Fruit fly (Drosophila melanogaster) whole organism, adult: ENCODE measurements around the gene smp-30.
A peak's percentile ranks its signal among the peaks of the same experiment; 100 is the strongest.

Experiments used
- CG11617 ChIP-seq: fragments of 200-800 bp; sonication (Bioruptor generic); optimal IDR thresholded peaks from 2 replicates; lab custom pipeline; 2017; ENCODE audit warnings: mild to moderate bottlenecking, missing biosample characterization, missing genetic modification reagents, missing genetic modification characterization
- CG12768 ChIP-seq: fragments of 200-800 bp; sonication (Bioruptor generic); optimal IDR thresholded peaks from 2 replicates; lab custom pipeline; 2017; ENCODE audit warnings: missing biosample characterization, missing genetic modification characterization, mild to moderate bottlenecking, moderate library complexity, missing genetic modification reagents
- CG14711 ChIP-seq: fragments of 200-800 bp; sonication (Bioruptor generic); optimal IDR thresholded peaks from 2 replicates; lab custom pipeline; 2018; ENCODE audit warnings: missing biosample characterization, mild to moderate bottlenecking, missing genetic modification characterization, moderate library complexity
- CG1620 ChIP-seq: fragments of 200-800 bp; sonication (Bioruptor generic); optimal IDR thresholded peaks from 2 replicates; lab custom pipeline; 2016; ENCODE audit warnings: missing biosample characterization, missing genetic modification characterization
- CG33017 ChIP-seq: fragments of 200-800 bp; sonication (Bioruptor generic); optimal IDR thresholded peaks from 2 replicates; lab custom pipeline; 2018; ENCODE audit warnings: missing biosample characterization, mild to moderate bottlenecking, missing genetic modification characterization, moderate library complexity
- CG5204 ChIP-seq: fragments of 200-800 bp; sonication (Bioruptor generic); optimal IDR thresholded peaks from 2 replicates; lab custom pipeline; 2016; ENCODE audit warnings: missing biosample characterization, missing genetic modification characterization
- CG7045 ChIP-seq: fragments of 200-800 bp; sonication (Bioruptor generic); optimal IDR thresholded peaks from 2 replicates; lab custom pipeline; 2017; ENCODE audit warnings: missing biosample characterization, mild to moderate bottlenecking, missing genetic modification characterization
- CG7101 ChIP-seq: fragments of 200-800 bp; sonication (Bioruptor generic); optimal IDR thresholded peaks from 2 replicates; lab custom pipeline; 2018; ENCODE audit warnings: missing biosample characterization, mild to moderate bottlenecking, missing genetic modification characterization, moderate library complexity
- Clk ChIP-seq: fragments of 200-800 bp; sonication (Bioruptor generic); optimal IDR thresholded peaks from 2 replicates; lab custom pipeline; 2017; ENCODE audit warnings: missing biosample characterization, missing genetic modification characterization
- Crg-1 ChIP-seq: fragments of 200-800 bp; sonication (Bioruptor generic); optimal IDR thresholded peaks from 2 replicates; lab custom pipeline; 2016; ENCODE audit warnings: missing biosample characterization, missing genetic modification characterization
- Hr96 ChIP-seq: fragments of 200-800 bp; sonication (Bioruptor generic); optimal IDR thresholded peaks from 2 replicates; lab custom pipeline; 2016; ENCODE audit warnings: missing biosample characterization, missing genetic modification characterization
- Mnt ChIP-seq: fragments of 200-800 bp; sonication (Bioruptor generic); optimal IDR thresholded peaks from 2 replicates; lab custom pipeline; 2016; ENCODE audit warnings: missing biosample characterization, mild to moderate bottlenecking, missing genetic modification characterization
- bab1 ChIP-seq: fragments of 200-800 bp; sonication (Bioruptor generic); optimal IDR thresholded peaks from 3 replicates; lab custom pipeline; 2019; ENCODE audit warnings: missing biosample characterization, mild to moderate bottlenecking, missing genetic modification characterization, moderate library complexity
- cic ChIP-seq: fragments of 200-800 bp; sonication (Bioruptor generic); optimal IDR thresholded peaks from 2 replicates; lab custom pipeline; 2017; ENCODE audit warnings: missing biosample characterization, mild to moderate bottlenecking, missing genetic modification characterization, moderate library complexity
- cnc ChIP-seq, 2 experiments: fragments of >200 bp; optimal IDR thresholded peaks; 2 replicates each; lab custom pipeline; 2017
- kay ChIP-seq: fragments of 200-800 bp; sonication (Bioruptor generic); peaks from one replicate; lab custom pipeline; 2016; ENCODE audit warnings: missing biosample characterization, missing genetic modification characterization, borderline replicate concordance
- ovo ChIP-seq: fragments of 200-800 bp; sonication (Bioruptor generic); optimal IDR thresholded peaks from 2 replicates; lab custom pipeline; 2016; ENCODE audit warnings: missing biosample characterization, missing genetic modification characterization
- pad ChIP-seq: fragments of 200-800 bp; sonication (Bioruptor generic); optimal IDR thresholded peaks from 3 replicates; lab custom pipeline; 2017; ENCODE audit warnings: missing biosample characterization, missing genetic modification characterization, mild to moderate bottlenecking, moderate library complexity, missing genetic modification reagents
- tj ChIP-seq: fragments of 200-800 bp; sonication (Bioruptor generic); optimal IDR thresholded peaks from 3 replicates; lab custom pipeline; 2017; ENCODE audit warnings: missing biosample characterization, mild to moderate bottlenecking, missing genetic modification characterization, moderate library complexity
- toe ChIP-seq: fragments of 200-800 bp; sonication (Bioruptor generic); optimal IDR thresholded peaks from 2 replicates; lab custom pipeline; 2016; ENCODE audit warnings: missing biosample characterization, missing genetic modification characterization

The smp-30 gene

DNA sequence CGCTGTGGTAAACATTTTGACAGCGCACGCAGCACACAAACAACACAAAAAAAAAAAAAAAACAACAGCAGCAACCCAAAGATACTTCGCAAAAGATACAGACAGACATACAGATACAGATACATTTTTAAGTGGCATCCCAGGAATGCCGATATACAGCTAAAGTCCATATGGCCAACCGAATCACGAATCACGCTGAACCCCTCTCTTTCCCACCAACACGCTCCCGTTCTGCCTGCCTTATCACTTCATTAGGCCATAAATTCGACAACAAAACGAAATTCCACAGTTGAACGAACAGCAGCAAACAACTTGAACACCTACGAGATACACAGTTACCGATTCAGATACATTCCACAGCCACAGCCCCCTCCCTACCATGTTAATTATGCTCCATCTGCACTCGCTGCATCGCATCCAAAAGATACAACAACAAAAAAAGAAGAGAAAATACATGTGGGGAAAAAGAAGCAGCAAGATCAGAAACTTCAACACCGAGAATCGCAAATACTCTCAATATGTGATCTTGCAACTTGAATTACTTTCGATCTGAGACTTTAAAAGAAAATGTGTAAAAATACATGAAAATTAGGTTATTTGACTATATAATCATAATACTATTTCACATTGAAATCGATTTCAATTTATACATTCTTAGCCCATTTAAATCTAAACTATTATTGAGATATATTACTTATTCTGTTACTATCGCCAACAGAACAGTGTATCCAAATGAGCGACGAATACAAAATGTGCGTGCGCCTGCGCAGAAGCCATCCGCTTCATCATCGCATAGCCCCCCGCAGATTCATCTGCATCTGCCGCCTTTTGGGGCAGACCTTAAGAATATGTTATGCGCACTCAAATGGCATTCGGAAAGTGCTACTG, 34.6 kb downstream of the smp-30 start:
- TF ChIP-seq CG7045 (GFP tag; lab: Kevin White, UChicago) (no peak), Clk (GFP tag; lab: Kevin White, UChicago) (no peak), Crg-1 (no peak), CG33017 (no peak), CG1620 (GFP tag; lab: Kevin White, UChicago) (no peak), Mnt (GFP tag; lab: Kevin White, UChicago) (no peak), CG12768 (GFP tag; lab: Kevin White, UChicago) (no peak), bab1 (GFP tag; lab: Kevin White, UChicago) (no peak), ovo (GFP tag; lab: Kevin White, UChicago) (no peak), toe (GFP tag; lab: Kevin White, UChicago) (no peak), tj (GFP tag; lab: Kevin White, UChicago) (no peak), cnc (optimal IDR thresholded peaks at IDR 0.05; lab: Kevin White, UChicago) (no peak), CG14711 (tag; lab: Kevin White, UChicago) (no peak)

DNA sequence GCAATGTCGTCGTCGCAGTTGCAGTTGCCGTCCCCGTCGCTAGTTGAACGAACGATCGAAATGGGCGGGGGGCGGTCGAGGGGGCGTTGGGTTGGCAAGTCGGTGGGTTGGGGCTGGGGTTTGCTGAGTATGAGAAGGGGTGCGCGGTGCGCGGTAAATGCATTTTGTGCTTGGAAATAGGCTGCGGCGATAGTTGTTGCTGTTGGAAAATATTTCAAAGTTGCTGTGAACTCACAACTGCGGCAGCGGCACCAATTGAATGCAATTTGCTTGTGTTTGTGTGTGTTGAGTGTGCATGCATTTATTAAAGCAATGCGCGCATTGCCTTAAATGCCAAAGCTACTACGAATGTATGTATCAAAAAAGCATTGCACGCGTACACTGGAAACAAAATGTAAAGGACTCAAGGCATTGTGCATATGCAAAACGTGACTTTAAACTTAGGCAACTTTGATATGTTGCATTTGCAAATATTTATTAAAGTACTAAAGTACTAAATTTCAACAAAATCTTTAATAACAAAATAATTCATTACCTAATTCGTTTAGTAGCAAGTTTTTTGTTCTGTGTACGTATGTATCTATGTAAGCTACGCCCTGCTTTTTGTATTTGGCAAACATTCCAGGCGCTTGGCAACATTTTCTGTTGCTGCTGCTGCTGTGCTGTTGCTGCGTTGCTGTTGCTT, 36.0 kb downstream of the smp-30 start:
- TF ChIP-seq tj (GFP tag; lab: Kevin White, UChicago) (peak; percentile 13), CG12768 (GFP tag; lab: Kevin White, UChicago) (peak; percentile 46), toe (GFP tag; lab: Kevin White, UChicago) (no peak), Crg-1 (no peak), CG33017 (no peak), Mnt (GFP tag; lab: Kevin White, UChicago) (no peak), CG7045 (GFP tag; lab: Kevin White, UChicago) (no peak), CG7101 (peak; percentile 29), bab1 (GFP tag; lab: Kevin White, UChicago) (no peak), ovo (GFP tag; lab: Kevin White, UChicago) (no peak)

DNA sequence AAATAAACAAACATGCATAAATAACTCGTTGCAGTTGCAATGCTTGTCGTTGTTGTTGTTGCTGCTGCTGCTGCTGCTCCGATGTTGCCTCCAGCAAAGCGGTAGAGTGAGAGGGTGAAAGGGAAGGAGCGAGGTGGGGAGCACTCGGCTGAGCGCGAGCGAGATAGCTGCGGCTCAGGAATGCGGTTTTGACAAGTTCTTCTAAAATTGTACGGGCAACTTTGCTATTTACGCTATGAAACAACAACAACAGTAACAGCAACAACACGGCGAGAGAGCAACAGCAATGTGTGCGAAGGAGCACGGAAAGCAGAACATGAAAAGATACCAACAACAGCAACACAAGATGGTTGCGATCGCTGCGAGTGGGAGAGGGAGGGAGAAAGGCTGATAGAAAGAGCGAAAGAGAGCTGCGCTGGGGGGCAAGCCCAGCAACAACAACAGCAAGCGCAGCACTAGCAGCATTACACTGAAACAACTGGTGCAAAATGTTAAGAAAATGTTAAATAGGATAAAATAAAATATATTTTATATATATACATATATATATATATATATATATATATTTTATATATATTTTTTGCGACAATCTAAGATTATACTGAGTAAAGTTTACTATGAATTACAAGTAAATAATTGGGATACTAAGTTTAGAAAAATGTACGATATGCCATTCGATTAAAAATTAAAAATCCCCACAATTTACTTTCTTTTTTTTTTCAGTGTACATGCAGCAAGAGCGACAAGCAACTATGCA, 36.7 kb downstream of the smp-30 start:
- TF ChIP-seq Crg-1 (no peak), CG7045 (GFP tag; lab: Kevin White, UChicago) (peak; percentile 40), CG7101 (peak; percentile 31), CG33017 (peak; percentile 22), kay (no peak), tj (GFP tag; lab: Kevin White, UChicago) (peak; percentile 50), CG14711 (tag; lab: Kevin White, UChicago) (peak; percentile 13), CG5204 (no peak), Hr96 (GFP tag; lab: Kevin White, UChicago) (no peak), Mnt (GFP tag; lab: Kevin White, UChicago) (no peak)

DNA sequence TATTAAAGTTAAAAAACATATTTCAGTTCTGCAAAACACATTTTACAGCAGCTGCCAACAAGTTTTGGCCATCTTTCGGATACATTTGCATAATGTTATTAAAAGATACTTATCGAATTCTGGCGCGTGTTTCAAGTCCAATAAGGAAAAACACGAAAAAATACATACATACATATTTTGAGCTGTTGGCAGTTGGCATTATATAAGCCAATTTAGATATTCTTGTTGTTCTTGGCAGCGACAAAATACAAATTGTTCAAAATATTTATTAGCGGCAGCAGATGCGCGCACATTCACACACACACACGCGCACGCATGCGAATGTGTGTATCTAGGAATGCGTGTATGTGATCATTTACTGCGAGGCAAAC, 37.3 kb downstream of the smp-30 start:
- TF ChIP-seq CG14711 (tag; lab: Kevin White, UChicago) (no peak), CG5204 (no peak)

DNA sequence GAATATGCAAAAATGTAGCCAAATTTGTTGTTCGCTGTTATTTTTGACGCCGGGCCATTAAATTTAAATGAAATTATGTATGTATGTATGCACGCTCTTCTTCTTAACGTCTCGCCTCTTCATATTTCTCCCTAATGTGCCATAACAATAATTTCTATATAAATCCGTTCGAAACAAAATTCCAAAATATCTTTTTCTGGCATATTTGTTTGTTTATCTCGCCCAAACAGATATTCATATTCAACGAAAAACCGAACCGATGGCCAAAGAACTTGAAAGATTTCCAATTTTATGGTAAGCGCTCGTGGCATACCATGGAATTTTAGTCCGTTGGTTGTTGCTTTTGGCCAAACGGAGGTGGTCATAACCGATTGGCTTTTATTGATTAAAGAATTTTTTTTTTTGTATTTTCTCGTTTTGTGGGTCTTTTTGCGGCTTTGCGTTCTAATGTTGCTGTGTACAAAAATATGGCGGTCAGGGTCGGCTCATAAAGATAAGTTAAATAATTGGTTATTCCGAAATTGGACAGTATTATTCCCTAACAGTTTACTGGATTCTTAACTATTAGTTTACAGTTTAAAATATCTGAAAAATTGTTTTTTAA, 37.8 kb downstream of the smp-30 start:
- TF ChIP-seq CG11617: no peak
- TF ChIP-seq Clk (GFP tag; lab: Kevin White, UChicago): no peak

DNA sequence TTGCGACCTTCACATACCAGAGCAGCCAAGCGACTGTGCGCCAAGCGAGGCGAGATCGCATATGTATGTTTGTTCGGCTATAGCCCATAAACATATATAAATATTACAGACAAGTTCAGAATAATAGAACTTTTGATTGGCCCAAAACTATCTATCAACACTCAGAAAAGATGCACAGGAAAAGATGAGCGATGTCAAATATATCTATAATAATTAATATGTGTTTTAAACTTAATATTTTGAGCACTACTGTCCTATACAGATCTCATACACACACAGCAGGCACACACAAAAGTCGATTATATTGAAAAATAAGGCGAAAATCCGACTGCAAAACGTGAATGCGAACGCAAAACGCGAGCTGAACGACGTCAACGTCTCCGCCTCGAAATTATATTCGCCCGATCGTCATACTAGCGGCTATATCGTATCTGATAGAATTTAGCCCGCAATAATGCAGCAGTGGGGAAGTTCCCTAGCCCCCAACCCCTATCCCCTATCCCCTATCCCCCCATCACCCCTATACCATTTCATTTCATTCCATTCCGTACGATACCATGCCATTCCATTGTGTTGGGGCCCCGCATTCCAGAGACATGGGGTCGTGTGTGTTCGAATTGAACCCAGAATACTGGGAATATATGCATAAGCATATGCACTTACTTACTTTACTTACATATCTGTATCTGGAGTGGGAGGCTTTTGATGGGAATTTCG, 39.4 kb downstream of the smp-30 start:
- TF ChIP-seq Crg-1 (no peak), cnc (optimal IDR thresholded peaks at IDR 0.05; lab: Kevin White, UChicago) (no peak), CG14711 (tag; lab: Kevin White, UChicago) (peak; percentile 9), CG1620 (GFP tag; lab: Kevin White, UChicago) (no peak), pad (GFP tag; lab: Kevin White, UChicago) (peak; percentile 90), bab1 (GFP tag; lab: Kevin White, UChicago) (no peak), CG11617 (no peak), tj (GFP tag; lab: Kevin White, UChicago) (peak; percentile 44), Hr96 (GFP tag; lab: Kevin White, UChicago) (no peak), toe (GFP tag; lab: Kevin White, UChicago) (no peak), CG7045 (GFP tag; lab: Kevin White, UChicago) (peak; percentile 32), cic (GFP tag; lab: Kevin White, UChicago) (peak; percentile 84), CG33017 (peak; percentile 58), Mnt (GFP tag; lab: Kevin White, UChicago) (no peak), Clk (GFP tag; lab: Kevin White, UChicago) (no peak), ovo (GFP tag; lab: Kevin White, UChicago) (peak; percentile 55), CG12768 (GFP tag; lab: Kevin White, UChicago) (peak; percentile 78), CG7101 (peak; percentile 31), kay (no peak), CG5204 (no peak)
